Worm (Caenorhabditis elegans) whole organism, late embryonic: ENCODE measurements around the gene ugt-21.

Source experiments
- C08G9.2 ChIP-seq: sonication (generic microtip); optimal IDR thresholded peaks from 2 replicates; lab custom pipeline; 2016; ENCODE audit warnings: mild to moderate bottlenecking, missing genetic modification characterization, moderate library complexity, missing compliant biosample characterization
- T23F11.4 ChIP-seq: fragments of 200-800 bp; sonication (Bioruptor generic); optimal IDR thresholded peaks from 2 replicates; lab custom pipeline; 2018; ENCODE audit warnings: mild to moderate bottlenecking, missing genetic modification characterization, missing compliant biosample characterization
- ahr-1 ChIP-seq: sonication (generic microtip); optimal IDR thresholded peaks from 2 replicates; lab custom pipeline; 2016; ENCODE audit warnings: missing genetic modification characterization, missing compliant biosample characterization
- ama-1 ChIP-seq: fragments of 150-350 bp; optimal IDR thresholded peaks from 2 replicates; lab custom pipeline; 2014
- ceh-6 ChIP-seq: fragments of 200-800 bp; sonication (Bioruptor generic); optimal IDR thresholded peaks from 2 replicates; lab custom pipeline; 2018; ENCODE audit warnings: mild to moderate bottlenecking, missing genetic modification characterization, missing compliant biosample characterization
- dmd-4 ChIP-seq: sonication (generic microtip); optimal IDR thresholded peaks from 2 replicates; lab custom pipeline; 2016; ENCODE audit warnings: borderline replicate concordance, missing genetic modification characterization, missing compliant biosample characterization
- elt-2 ChIP-seq: sonication (generic microtip); optimal IDR thresholded peaks from 2 replicates; lab custom pipeline; 2016; ENCODE audit warnings: missing genetic modification reagents, missing genetic modification characterization, missing compliant biosample characterization
- ets-4 ChIP-seq: sonication (generic microtip); optimal IDR thresholded peaks from 2 replicates; lab custom pipeline; 2016; ENCODE audit warnings: missing genetic modification characterization, missing compliant biosample characterization
- fkh-10 ChIP-seq: fragments of 150-350 bp; optimal IDR thresholded peaks from 2 replicates; lab custom pipeline; 2014; ENCODE audit warnings: missing biosample characterization, missing genetic modification reagents, missing genetic modification characterization
- nfya-1 ChIP-seq: sonication (generic microtip); optimal IDR thresholded peaks from 2 replicates; lab custom pipeline; 2017; ENCODE audit warnings: missing genetic modification characterization, mild to moderate bottlenecking, missing compliant biosample characterization, antibody characterized with exemption, moderate library complexity
- pha-4 ChIP-seq: fragments of 150-350 bp; optimal IDR thresholded peaks from 2 replicates; lab custom pipeline; 2018; ENCODE audit warnings: missing biosample characterization, missing genetic modification reagents, missing genetic modification characterization

DNA sequence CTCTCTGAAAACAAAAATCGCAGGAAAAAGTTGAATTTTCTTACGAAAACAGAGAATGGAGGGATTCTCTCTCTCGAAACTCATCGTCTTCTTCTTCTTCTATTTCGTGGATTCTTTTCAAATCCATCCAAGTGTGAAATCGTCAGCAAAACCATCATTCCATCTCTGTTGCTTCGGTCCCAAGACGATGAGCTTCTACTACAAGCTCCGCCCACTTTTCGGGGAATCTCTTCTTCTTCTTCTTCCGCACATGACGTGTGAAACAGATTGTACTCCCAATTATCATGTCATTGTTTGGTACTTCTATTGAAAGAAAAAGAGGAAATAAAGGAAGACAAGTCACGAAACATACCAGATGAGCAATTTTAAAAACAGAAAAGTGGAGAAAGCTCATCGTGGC, 23.0 kb downstream of the ugt-21 start:
- TF ChIP-seq ahr-1 (tag; lab: Kevin White, UChicago) (no peak), C08G9.2 (tag; lab: Kevin White, UChicago) (no peak), T23F11.4 (no peak), nfya-1 (tag; lab: Kevin White, UChicago) (no peak), pha-4 (tag; lab: Kevin White, UChicago) (no peak), ceh-6 (GFP tag; lab: Kevin White, UChicago) (no peak), elt-2 (tag; lab: Kevin White, UChicago) (no peak), ets-4 (tag; lab: Kevin White, UChicago) (no peak), dmd-4 (tag; lab: Kevin White, UChicago) (no peak), fkh-10 (GFP tag; lab: Kevin White, UChicago) (no peak), ama-1 (lab: Kevin White, UChicago) (no peak)
